Fruit fly (Drosophila melanogaster) whole organism, prepupa: Measurements from ENCODE around the gene Pdss2.

Experiments used
- Blimp-1 ChIP-seq: fragments of 200-800 bp; sonication (Bioruptor generic); optimal IDR thresholded peaks from 3 replicates; lab custom pipeline; 2017; ENCODE audit warnings: missing biosample characterization, missing genetic modification characterization, mild to moderate bottlenecking, moderate library complexity, missing genetic modification reagents
- CG11294 ChIP-seq: fragments of 200-800 bp; sonication (Bioruptor generic); IDR thresholded peaks from 2 replicates; pipeline ENCODE4 v1.3.6; 2022; ENCODE audit warnings: missing biosample characterization, missing genetic modification characterization
- CG11762 ChIP-seq: fragments of 200-800 bp; sonication (Bioruptor generic); optimal IDR thresholded peaks from 3 replicates; lab custom pipeline; 2016; ENCODE audit warnings: missing biosample characterization, missing genetic modification characterization; ENCODE audit not compliant: insufficient read depth
- CG11902 ChIP-seq: fragments of 200-800 bp; sonication (Bioruptor generic); optimal IDR thresholded peaks from 3 replicates; lab custom pipeline; 2016; ENCODE audit warnings: missing biosample characterization, missing genetic modification characterization
- CG15336 ChIP-seq: fragments of 200-800 bp; sonication (Bioruptor generic); IDR thresholded peaks from 2 replicates; pipeline ENCODE4 v1.3.6; 2022; ENCODE audit warnings: missing biosample characterization, missing genetic modification characterization
- CG1621 ChIP-seq: fragments of 200-800 bp; sonication (Bioruptor generic); optimal IDR thresholded peaks from 3 replicates; lab custom pipeline; 2018; ENCODE audit warnings: missing biosample characterization, mild to moderate bottlenecking, missing genetic modification characterization
- CG16779 ChIP-seq: fragments of 200-800 bp; sonication (Bioruptor generic); optimal IDR thresholded peaks from 3 replicates; lab custom pipeline; 2017; ENCODE audit warnings: missing biosample characterization, mild to moderate bottlenecking, missing genetic modification characterization
- CG3032 ChIP-seq: fragments of 200-800 bp; optimal IDR thresholded peaks from 2 replicates; lab custom pipeline; 2019; ENCODE audit warnings: missing biosample characterization, mild to moderate bottlenecking, missing genetic modification characterization, moderate library complexity
- CG31627 ChIP-seq: fragments of 200-800 bp; sonication (Bioruptor generic); optimal IDR thresholded peaks from 3 replicates; lab custom pipeline; 2016; ENCODE audit warnings: missing biosample characterization, missing genetic modification characterization
- CG34406 ChIP-seq: fragments of 200-800 bp; sonication (Bioruptor generic); optimal IDR thresholded peaks from 3 replicates; lab custom pipeline; 2016; ENCODE audit warnings: missing biosample characterization, missing genetic modification characterization
- CG3919 ChIP-seq: fragments of 200-800 bp; sonication (Bioruptor generic); optimal IDR thresholded peaks from 3 replicates; lab custom pipeline; 2016; ENCODE audit warnings: missing biosample characterization, missing genetic modification characterization
- CG6163 ChIP-seq: fragments of 200-800 bp; sonication (Bioruptor generic); IDR thresholded peaks from 3 replicates; pipeline ENCODE4 v1.3.6; 2022; ENCODE audit warnings: missing biosample characterization, missing genetic modification characterization
- CG6276 ChIP-seq: fragments of 200-800 bp; sonication (Bioruptor generic); optimal IDR thresholded peaks from 2 replicates; lab custom pipeline; 2017; ENCODE audit warnings: missing biosample characterization, mild to moderate bottlenecking, missing genetic modification characterization
- CG6792 ChIP-seq: fragments of 200-800 bp; sonication (Bioruptor generic); optimal IDR thresholded peaks from 3 replicates; lab custom pipeline; 2016; ENCODE audit warnings: missing biosample characterization, missing genetic modification characterization
- CG6808 ChIP-seq: fragments of 200-800 bp; sonication (Bioruptor generic); optimal IDR thresholded peaks from 3 replicates; lab custom pipeline; 2017; ENCODE audit warnings: missing biosample characterization, missing genetic modification characterization, mild to moderate bottlenecking, moderate library complexity, missing genetic modification reagents
- CG6854 ChIP-seq: fragments of 200-800 bp; sonication (Bioruptor generic); optimal IDR thresholded peaks from 2 replicates; lab custom pipeline; 2017; ENCODE audit warnings: missing biosample characterization, mild to moderate bottlenecking, missing genetic modification characterization
- CG8119 ChIP-seq: fragments of 200-800 bp; sonication (Bioruptor generic); IDR thresholded peaks from 3 replicates; pipeline ENCODE4 v1.3.6; 2022; ENCODE audit warnings: missing biosample characterization, missing genetic modification characterization
- CG8319 ChIP-seq: fragments of 200-800 bp; sonication (Bioruptor generic); optimal IDR thresholded peaks from 3 replicates; lab custom pipeline; 2016; ENCODE audit warnings: missing biosample characterization, missing genetic modification characterization
- CG8632 ChIP-seq: fragments of 200-800 bp; sonication (Bioruptor generic); optimal IDR thresholded peaks from 3 replicates; lab custom pipeline; 2016; ENCODE audit warnings: missing biosample characterization, missing genetic modification characterization
- Eip78C ChIP-seq: fragments of 200-800 bp; sonication (Bioruptor generic); peaks from one replicate; lab custom pipeline; 2016; ENCODE audit warnings: missing biosample characterization, missing genetic modification characterization
- Eip93F ChIP-seq: fragments of 200-800 bp; sonication (Bioruptor generic); optimal IDR thresholded peaks from 2 replicates; lab custom pipeline; 2016; ENCODE audit warnings: missing biosample characterization, mild to moderate bottlenecking, missing genetic modification characterization
- Ets21C ChIP-seq: fragments of 200-800 bp; sonication (Bioruptor generic); optimal IDR thresholded peaks from 3 replicates; lab custom pipeline; 2016; ENCODE audit warnings: missing biosample characterization, missing genetic modification characterization
- Ets96B ChIP-seq: fragments of 200-800 bp; optimal IDR thresholded peaks from 2 replicates; lab custom pipeline; 2019; ENCODE audit warnings: missing biosample characterization, mild to moderate bottlenecking, missing genetic modification characterization, moderate library complexity
- Hr39 ChIP-seq: fragments of 200-800 bp; sonication (Bioruptor generic); optimal IDR thresholded peaks from 2 replicates; lab custom pipeline; 2016; ENCODE audit warnings: missing biosample characterization, missing genetic modification characterization
- Hr4 ChIP-seq: fragments of 200-800 bp; sonication (Bioruptor generic); optimal IDR thresholded peaks from 3 replicates; lab custom pipeline; 2016; ENCODE audit warnings: missing biosample characterization, missing genetic modification characterization
- Lpt ChIP-seq: fragments of 200-800 bp; sonication (Bioruptor generic); optimal IDR thresholded peaks from 3 replicates; lab custom pipeline; 2016; ENCODE audit warnings: missing biosample characterization, missing genetic modification characterization
- Met ChIP-seq: fragments of 200-800 bp; sonication (Bioruptor generic); optimal IDR thresholded peaks from 3 replicates; lab custom pipeline; 2016; ENCODE audit warnings: missing biosample characterization, missing genetic modification characterization
- OdsH ChIP-seq: fragments of 200-800 bp; sonication (Bioruptor generic); optimal IDR thresholded peaks from 3 replicates; lab custom pipeline; 2016; ENCODE audit warnings: missing biosample characterization, missing genetic modification characterization
- Smox ChIP-seq: fragments of 200-800 bp; sonication (Bioruptor generic); optimal IDR thresholded peaks from 3 replicates; lab custom pipeline; 2016; ENCODE audit warnings: missing biosample characterization, missing genetic modification characterization
- Sox102F ChIP-seq: fragments of 200-800 bp; sonication (Bioruptor generic); optimal IDR thresholded peaks from 2 replicates; lab custom pipeline; 2016; ENCODE audit warnings: missing biosample characterization, mild to moderate bottlenecking, missing genetic modification characterization
- Sox14 ChIP-seq: fragments of 200-800 bp; sonication (Bioruptor generic); optimal IDR thresholded peaks from 3 replicates; lab custom pipeline; 2016; ENCODE audit warnings: missing biosample characterization, missing genetic modification characterization
- Sox15 ChIP-seq: fragments of 200-800 bp; sonication (Bioruptor generic); optimal IDR thresholded peaks from 3 replicates; lab custom pipeline; 2016; ENCODE audit warnings: missing biosample characterization, missing genetic modification characterization
- achi ChIP-seq: fragments of 200-800 bp; sonication (Bioruptor generic); optimal IDR thresholded peaks from 3 replicates; lab custom pipeline; 2016; ENCODE audit warnings: missing biosample characterization, missing genetic modification characterization
- cyc ChIP-seq: fragments of 200-800 bp; sonication (Bioruptor generic); optimal IDR thresholded peaks from 3 replicates; lab custom pipeline; 2016; ENCODE audit warnings: missing biosample characterization, missing genetic modification characterization
- dac ChIP-seq: fragments of 200-800 bp; sonication (Bioruptor generic); optimal IDR thresholded peaks from 2 replicates; lab custom pipeline; 2017; ENCODE audit warnings: missing biosample characterization, mild to moderate bottlenecking, missing genetic modification characterization
- eg ChIP-seq: fragments of 200-800 bp; sonication (Bioruptor generic); IDR thresholded peaks from 3 replicates; pipeline ENCODE4 v1.3.6; 2022; ENCODE audit warnings: missing biosample characterization, missing genetic modification characterization
- fd59A ChIP-seq: fragments of 200-800 bp; sonication (Bioruptor generic); optimal IDR thresholded peaks from 2 replicates; lab custom pipeline; 2017; ENCODE audit warnings: missing biosample characterization, mild to moderate bottlenecking, missing genetic modification characterization, missing genetic modification reagents
- fd85E ChIP-seq: fragments of 200-800 bp; sonication (Bioruptor generic); optimal IDR thresholded peaks from 3 replicates; lab custom pipeline; 2016; ENCODE audit warnings: missing biosample characterization, missing genetic modification characterization
- pdm3 ChIP-seq: fragments of 200-800 bp; sonication (Bioruptor generic); optimal IDR thresholded peaks from 3 replicates; lab custom pipeline; 2016; ENCODE audit warnings: missing biosample characterization, missing genetic modification characterization
- ss ChIP-seq, 2 experiments: fragments of 200-800 bp; sonication (Bioruptor generic); optimal IDR thresholded peaks; 2 replicates in 1 of 2; 3 replicates in 1 of 2; lab custom pipeline; 2017 to 2018; ENCODE audit warnings: mild to moderate bottlenecking in 2 of 2, missing biosample characterization in 2 of 2, missing genetic modification characterization in 2 of 2, moderate library complexity in 1 of 2
- topi ChIP-seq: fragments of 200-800 bp; sonication (Bioruptor generic); optimal IDR thresholded peaks from 3 replicates; lab custom pipeline; 2016; ENCODE audit warnings: missing biosample characterization, missing genetic modification characterization

Gene Pdss2

dm6 chr3L:20983309-20983708 is 44.4 kb upstream of the Pdss2 start (continued):
- TF ChIP-seq fd59A (no peak), CG6792 (GFP tag; lab: Kevin White, UChicago) (peak; percentile 5), dac (GFP tag; lab: Kevin White, UChicago) (no peak), Lpt (GFP tag; lab: Kevin White, UChicago) (peak; percentile 52), pdm3 (peak; percentile 19), CG8119 (peak; percentile 73), CG34406 (no peak), Eip93F (no peak), topi (GFP tag; lab: Kevin White, UChicago) (peak; percentile 29), Blimp-1 (GFP tag; lab: Kevin White, UChicago) (no peak), CG3032 (tag; lab: Kevin White, UChicago) (peak; percentile 41), Smox (GFP tag; lab: Kevin White, UChicago) (peak; percentile 8), fd85E (no peak), CG6163 (0 out of 3 replicates have a peak, but pooled peaks have one; percentile 25), Ets96B (tag; lab: Kevin White, UChicago) (peak; percentile 33), Hr4 (GFP tag; lab: Kevin White, UChicago) (peak; percentile 38), Sox102F (GFP tag; lab: Kevin White, UChicago) (peak; percentile 16), CG1621 (tag; lab: Kevin White, UChicago) (no peak), CG8632 (GFP tag; lab: Kevin White, UChicago) (peak; percentile 12), CG16779 (tag; lab: Kevin White, UChicago) (no peak), CG11902 (GFP tag; lab: Kevin White, UChicago) (no peak), achi (GFP tag; lab: Kevin White, UChicago) (peak; percentile 53), eg (GFP tag; lab: Robert Waterston, UW) (no peak), CG3919 (GFP tag; lab: Kevin White, UChicago) (peak; percentile 38), CG6808 (no peak), Met (GFP tag; lab: Kevin White, UChicago) (peak; percentile 54), CG31627 (no peak), Ets21C (GFP tag; lab: Kevin White, UChicago) (no peak), Sox14 (no peak), CG15336 (peak; percentile 57), CG8319 (no peak), CG11762 (no peak), CG11294 (GFP tag; lab: Robert Waterston, UW) (no peak), cyc (GFP tag; lab: Kevin White, UChicago) (no peak), CG6276 (peak; percentile 49)

dm6 chr3L:20984414-20985208 is 43.1 kb upstream of the Pdss2 start:
- TF ChIP-seq ss (GFP tag; optimal IDR thresholded peaks at IDR 0.05; lab: Kevin White, UChicago), result peak; percentile 5 to 87
- TF ChIP-seq fd85E, result no peak
- TF ChIP-seq OdsH (GFP tag; lab: Kevin White, UChicago), result no peak
- TF ChIP-seq CG15336, result no peak
- TF ChIP-seq Eip78C (GFP tag; lab: Kevin White, UChicago), result peak; percentile 40
- no peak for TF ChIP-seq Lpt (GFP tag; lab: Kevin White, UChicago)
- TF ChIP-seq CG3919 (GFP tag; lab: Kevin White, UChicago), result peak; percentile 25
- TF ChIP-seq CG6854, result peak; percentile 67
- TF ChIP-seq Hr39 (GFP tag; lab: Kevin White, UChicago), result no peak
- no peak for TF ChIP-seq CG11762
- no peak for TF ChIP-seq Sox15 (GFP tag; lab: Kevin White, UChicago)
